Fruit fly (Drosophila melanogaster) whole organism, larva: Measurements from ENCODE around the gene MTA1-like.

ENCODE experiments used
- noc ChIP-seq: fragments of 200-800 bp; sonication (Bioruptor generic); optimal IDR thresholded peaks from 3 replicates; lab custom pipeline; 2019; ENCODE audit warnings: missing biosample characterization, mild to moderate bottlenecking, missing genetic modification characterization, moderate library complexity

The MTA1-like gene

DNA sequence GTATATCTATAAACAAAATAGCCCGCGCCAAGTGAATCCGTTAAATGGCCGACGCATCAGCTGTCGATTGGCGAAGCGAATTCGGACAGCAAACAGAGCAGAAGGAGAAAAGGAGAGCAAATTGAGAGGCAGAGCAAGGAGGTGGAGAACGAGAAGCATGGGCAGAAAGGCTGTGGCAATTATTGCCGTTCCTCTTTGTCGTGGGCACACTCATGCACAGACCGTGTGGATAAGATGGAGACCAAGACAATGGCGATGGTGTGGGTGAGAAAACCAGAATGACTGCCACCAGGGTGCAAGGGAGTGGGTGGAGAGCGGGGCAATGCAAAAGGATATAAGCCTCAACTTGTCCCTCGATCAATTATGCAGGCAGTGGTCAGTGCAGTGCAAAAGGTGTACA lies 37.4 kb downstream of the MTA1-like start:
- no peak for TF ChIP-seq noc (tag; lab: Kevin White, UChicago)

DNA sequence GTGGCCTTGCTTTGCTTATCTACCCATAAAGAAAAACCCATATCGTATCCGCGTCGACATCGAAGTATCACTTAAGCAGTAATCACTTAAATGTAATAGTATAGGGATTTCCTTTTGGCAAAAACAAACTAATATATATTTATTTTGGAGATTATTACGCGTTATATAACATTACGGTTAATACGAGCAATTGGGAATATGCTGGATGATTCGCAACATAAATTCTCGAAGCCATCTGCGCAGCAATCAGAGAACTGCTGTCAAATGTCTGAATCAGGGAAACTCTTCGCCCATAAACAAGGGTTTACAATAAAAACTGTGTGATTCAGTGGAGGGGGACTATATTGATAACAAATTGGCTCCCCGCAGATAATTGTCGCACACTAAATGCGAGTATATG lies 37.9 kb downstream of the MTA1-like start:
- TF ChIP-seq noc (tag; lab: Kevin White, UChicago): no peak

DNA sequence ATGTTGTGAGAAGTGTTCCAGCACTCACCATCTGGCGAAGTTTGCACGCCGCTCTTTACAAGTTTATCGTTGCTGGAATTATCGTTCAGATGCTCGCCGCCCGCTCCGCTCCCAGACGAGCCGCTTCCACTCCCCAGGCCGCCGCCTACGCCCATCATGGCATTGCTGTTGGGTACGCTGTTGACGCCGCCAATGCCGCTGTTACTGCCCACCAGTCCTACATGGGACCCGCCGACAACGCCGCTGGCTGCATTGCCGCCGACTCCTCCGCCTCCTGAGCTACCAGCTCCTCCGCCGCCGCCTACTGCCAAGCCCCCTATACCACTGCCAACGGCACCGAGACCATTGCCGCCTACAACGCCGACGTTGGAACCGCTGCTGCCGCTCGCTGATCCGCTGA lies 40.1 kb downstream of the MTA1-like start:
- no peak for TF ChIP-seq noc (tag; lab: Kevin White, UChicago)

DNA sequence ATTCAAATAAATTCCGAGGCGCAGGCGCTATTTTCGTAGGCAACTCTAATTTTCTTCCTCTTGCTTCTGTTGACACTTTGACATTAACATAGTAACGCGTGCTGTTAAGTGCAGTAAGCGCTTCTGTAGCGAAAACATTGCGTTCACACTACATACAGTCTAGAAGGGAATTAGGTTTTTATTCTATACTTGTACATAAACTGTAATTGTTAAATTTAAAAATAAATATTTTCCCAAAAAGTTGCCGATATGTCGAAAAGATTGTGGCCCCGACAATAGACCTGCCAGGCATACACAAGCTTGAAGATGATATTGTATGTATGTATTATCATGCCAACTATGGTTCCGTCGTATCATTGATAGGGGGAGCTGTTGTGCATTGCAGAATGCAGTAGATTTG lies 42.1 kb downstream of the MTA1-like start, which contains the start of gene asl:
asl (minus strand) TSS at position 67 of the 400 bp plus-strand sequence.
- no peak for TF ChIP-seq noc (tag; lab: Kevin White, UChicago)

DNA sequence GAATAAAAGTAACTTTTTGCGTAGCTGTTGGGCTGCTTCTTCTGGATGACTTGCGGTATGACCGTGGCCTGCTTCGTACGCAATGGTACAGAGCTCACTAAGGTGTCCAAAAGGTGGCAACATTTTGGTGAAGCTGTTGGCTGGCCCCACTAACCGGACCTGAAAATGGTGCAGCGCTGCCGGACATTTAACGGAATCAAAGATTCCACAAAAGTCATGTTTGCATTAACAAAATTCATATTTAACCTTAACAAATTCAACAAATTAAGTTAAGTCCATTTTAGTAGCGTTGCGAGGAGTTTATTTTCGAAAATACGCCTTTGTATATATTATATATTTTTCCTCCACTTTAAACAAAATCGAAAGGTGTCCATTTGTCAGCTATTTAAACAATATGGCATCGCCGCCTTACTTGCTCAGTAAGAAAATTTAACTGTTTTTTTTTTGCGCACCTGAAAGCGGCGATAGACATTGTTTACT lies 47.5 kb downstream of the MTA1-like start, which contains the start of the genes kra and SecS:
kra (minus strand) TSS at position 93 of the 480 bp plus-strand sequence.
SecS (plus strand) TSS at position 390 of the 480 bp plus-strand sequence.
- peak; percentile 55 for TF ChIP-seq noc (tag; lab: Kevin White, UChicago)

DNA sequence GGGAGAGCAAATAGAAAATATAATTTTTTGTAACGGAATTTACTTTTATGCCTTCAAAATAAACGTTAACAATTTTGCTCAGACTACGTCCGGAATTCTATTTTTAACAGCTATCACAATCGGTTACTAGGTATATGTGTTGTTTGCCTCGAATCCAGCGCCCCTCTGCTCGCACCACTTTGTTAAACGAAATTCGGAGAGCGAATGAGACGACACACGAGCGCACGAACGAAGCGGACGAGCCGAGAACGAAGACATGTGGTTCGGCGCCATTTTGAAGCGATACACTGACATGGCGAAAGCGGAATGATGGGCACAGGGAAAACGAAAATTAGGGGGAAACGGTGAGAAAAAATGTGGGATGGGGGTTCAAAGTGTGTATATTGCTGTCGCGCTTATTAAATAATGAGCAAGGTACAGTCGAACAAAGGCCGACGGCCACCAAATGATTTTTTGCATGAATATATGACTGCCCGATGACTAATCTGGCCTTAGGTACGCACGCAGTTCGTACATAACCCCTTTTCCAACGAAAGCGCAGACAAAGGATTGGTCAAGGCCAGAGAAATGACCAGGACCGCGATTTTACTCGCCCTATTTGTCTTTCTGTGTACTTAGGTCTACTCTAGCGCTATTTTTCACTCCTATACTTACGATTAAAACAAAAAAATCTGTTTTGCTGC lies 48.0 kb downstream of the MTA1-like start:
- TF ChIP-seq noc (tag; lab: Kevin White, UChicago): no peak

DNA sequence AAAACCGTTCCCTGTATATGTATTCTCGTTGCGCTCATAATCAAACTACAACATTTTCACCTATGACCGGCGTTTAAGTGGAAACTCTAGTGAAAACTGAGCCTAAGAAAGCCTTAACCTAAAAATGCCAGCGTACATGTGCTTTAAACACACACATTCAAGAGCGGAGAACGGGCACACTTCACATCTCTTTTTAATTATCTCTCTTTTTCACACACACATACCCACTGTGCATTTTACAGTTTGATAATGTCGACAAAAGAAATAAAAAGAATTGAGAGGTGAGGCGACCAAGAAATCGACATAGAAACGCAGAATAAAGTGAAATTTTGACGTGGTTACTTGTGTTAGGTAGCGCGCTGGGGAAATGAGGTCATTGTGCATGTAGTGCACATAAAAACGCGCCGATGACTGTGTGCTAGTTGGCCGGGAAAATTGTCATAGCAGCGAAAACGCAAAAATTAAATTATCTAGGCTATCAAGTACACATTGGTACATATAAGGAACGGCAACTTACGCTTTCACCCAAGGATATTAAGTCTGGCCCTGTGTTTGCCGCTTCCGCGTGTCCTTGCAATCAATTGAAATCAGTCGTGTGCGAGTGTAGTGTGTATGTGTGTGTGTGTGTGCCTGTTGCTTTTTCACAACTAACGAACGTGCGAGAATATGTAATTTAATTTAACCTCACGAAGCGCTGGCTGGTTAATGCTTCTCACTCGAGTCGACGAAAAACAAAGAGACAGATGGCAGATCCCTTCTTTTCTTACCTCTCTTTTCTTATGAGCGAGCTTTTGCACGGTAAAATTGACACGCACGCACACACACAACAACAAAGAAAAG lies 48.8 kb downstream of the MTA1-like start:
- no peak for TF ChIP-seq noc (tag; lab: Kevin White, UChicago)

DNA sequence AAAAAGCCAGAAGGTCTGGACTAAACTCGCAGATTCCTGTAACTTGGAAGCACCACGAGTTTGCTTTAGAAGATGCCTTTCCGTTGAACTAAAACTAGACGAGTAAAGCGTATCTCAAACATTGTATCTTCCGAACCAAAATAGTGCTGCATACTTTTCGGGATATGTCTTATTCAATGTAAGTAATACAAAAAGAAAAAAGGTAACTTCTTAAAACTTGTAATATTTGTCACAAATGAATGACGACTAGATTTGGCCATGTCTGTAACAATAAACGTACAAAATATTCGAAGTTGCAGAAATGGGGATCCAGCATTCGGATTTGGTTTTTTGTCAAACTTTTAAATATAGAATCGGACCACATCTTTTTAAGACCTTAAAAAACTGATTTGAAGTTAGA lies 53.7 kb downstream of the MTA1-like start:
- no peak for TF ChIP-seq noc (tag; lab: Kevin White, UChicago)

DNA sequence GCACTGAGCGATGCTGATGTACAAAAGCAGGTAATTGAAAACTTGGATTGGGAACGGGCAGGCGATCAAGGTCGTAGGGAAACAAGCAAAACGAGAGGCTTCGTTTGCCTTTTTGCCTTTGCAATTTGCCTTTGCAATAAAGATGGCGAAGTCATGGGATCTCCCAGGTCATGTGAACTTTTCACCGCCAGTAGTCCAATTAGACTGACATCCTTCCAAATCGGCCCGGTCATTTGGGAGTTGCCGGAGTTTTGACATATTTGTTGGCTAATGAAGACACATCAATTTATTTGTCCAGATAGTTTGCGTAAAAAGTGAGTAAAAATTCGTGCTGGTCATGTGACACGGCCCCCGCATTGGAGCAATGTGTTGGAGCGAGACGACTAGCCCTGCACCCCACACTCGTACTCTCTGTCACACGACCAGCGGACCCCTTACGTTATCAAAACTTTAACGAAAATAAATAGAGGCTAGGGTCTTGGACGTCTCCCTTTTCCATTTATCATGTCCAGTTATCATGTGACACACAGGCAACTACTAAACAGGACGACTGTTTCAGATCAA lies 56.4 kb downstream of the MTA1-like start:
- TF ChIP-seq noc (tag; lab: Kevin White, UChicago): no peak

DNA sequence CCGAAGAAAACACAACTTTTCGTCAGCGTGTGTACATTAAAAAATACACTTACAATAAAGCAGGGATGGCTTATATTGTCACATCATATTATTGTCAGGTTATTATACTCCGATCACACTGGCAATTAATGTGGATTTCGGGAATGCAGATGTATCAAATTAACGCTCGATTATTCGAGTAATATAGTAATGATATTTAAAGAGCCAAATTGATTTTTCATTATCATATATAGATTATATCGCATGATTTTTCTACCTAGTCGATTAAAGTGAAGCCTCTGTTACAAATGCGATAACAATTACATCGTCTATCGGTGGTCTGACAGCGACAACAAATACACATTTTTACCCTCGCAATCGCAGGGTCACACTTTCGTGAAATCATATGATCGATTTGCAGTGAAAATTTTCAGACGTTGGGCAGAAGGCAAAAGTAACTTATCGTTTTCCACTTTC lies 57.1 kb downstream of the MTA1-like start, which contains the start of the genes noi and Vha26:
noi (minus strand) TSS at position 62 of the 456 bp plus-strand sequence.
Vha26 (plus strand) TSS at position 366 of the 456 bp plus-strand sequence.
- TF ChIP-seq noc (tag; lab: Kevin White, UChicago): no peak
